Fruit fly (Drosophila melanogaster) whole organism, embryonic: ENCODE results near the gene Msh6.
A peak's percentile ranks its signal among the peaks of the same experiment; 100 is the strongest.

Experiments used
- Aef1 ChIP-seq: fragments of 200-800 bp; sonication (Bioruptor generic); IDR thresholded peaks from 3 replicates; pipeline ENCODE4 v1.3.6; 2022; ENCODE audit warnings: missing biosample characterization, missing genetic modification characterization
- Atf6 ChIP-seq: fragments of 200-800 bp; sonication (Bioruptor generic); IDR thresholded peaks from 2 replicates; pipeline ENCODE4 v1.3.6; 2022; ENCODE audit warnings: missing biosample characterization, missing genetic modification characterization
- CG11696 ChIP-seq: fragments of 200-800 bp; sonication (Bioruptor generic); IDR thresholded peaks from 2 replicates; pipeline ENCODE4 v1.3.6; 2022; ENCODE audit warnings: missing biosample characterization, missing genetic modification characterization
- CG15514 ChIP-seq: fragments of 200-800 bp; sonication (Bioruptor generic); optimal IDR thresholded peaks from 3 replicates; lab custom pipeline; 2017; ENCODE audit warnings: missing biosample characterization, missing genetic modification characterization, mild to moderate bottlenecking, moderate library complexity, missing genetic modification reagents
- CG16813 ChIP-seq: fragments of 200-800 bp; sonication (Bioruptor generic); IDR thresholded peaks from 3 replicates; pipeline ENCODE4 v1.3.6; 2022; ENCODE audit warnings: missing biosample characterization, missing genetic modification characterization; ENCODE audit not compliant: partially characterized antibody
- CG2116 ChIP-seq: fragments of 200-800 bp; sonication (Bioruptor generic); optimal IDR thresholded peaks from 3 replicates; lab custom pipeline; 2018; ENCODE audit warnings: missing biosample characterization, mild to moderate bottlenecking, missing genetic modification characterization
- CG31441 ChIP-seq: fragments of 200-800 bp; sonication (Bioruptor generic); IDR thresholded peaks from 2 replicates; pipeline ENCODE4 v1.3.6; 2022; ENCODE audit warnings: missing biosample characterization, missing genetic modification characterization
- CG34422 ChIP-seq: fragments of 200-800 bp; sonication (Bioruptor generic); IDR thresholded peaks from 3 replicates; pipeline ENCODE4 v1.3.6; 2022; ENCODE audit warnings: missing biosample characterization, missing genetic modification characterization
- CG4360 ChIP-seq: fragments of 200-800 bp; sonication (Bioruptor generic); IDR thresholded peaks from 2 replicates; pipeline ENCODE4 v1.3.6; 2022; ENCODE audit warnings: missing biosample characterization, missing genetic modification characterization
- CG6654 ChIP-seq: fragments of 200-800 bp; sonication (Bioruptor generic); optimal IDR thresholded peaks from 2 replicates; lab custom pipeline; 2017; ENCODE audit warnings: missing biosample characterization, mild to moderate bottlenecking, missing genetic modification characterization
- CG7963 ChIP-seq: fragments of 200-800 bp; sonication (Bioruptor generic); IDR thresholded peaks from 3 replicates; pipeline ENCODE4 v1.3.6; 2022; ENCODE audit warnings: missing biosample characterization, missing genetic modification characterization; ENCODE audit not compliant: partially characterized antibody
- CG9437 ChIP-seq: fragments of 200-800 bp; sonication (Bioruptor generic); optimal IDR thresholded peaks from 2 replicates; lab custom pipeline; 2018; ENCODE audit warnings: missing biosample characterization, mild to moderate bottlenecking, missing genetic modification characterization
- CG9727 ChIP-seq: fragments of 200-800 bp; sonication (Bioruptor generic); optimal IDR thresholded peaks from 3 replicates; lab custom pipeline; 2017; ENCODE audit warnings: missing biosample characterization, mild to moderate bottlenecking, missing genetic modification characterization
- CHES-1-like ChIP-seq: fragments of 200-800 bp; sonication (Bioruptor generic); optimal IDR thresholded peaks from 2 replicates; lab custom pipeline; 2016; ENCODE audit warnings: missing biosample characterization, missing genetic modification characterization
- Chrac-16 ChIP-seq: fragments of 200-800 bp; sonication (Bioruptor generic); optimal IDR thresholded peaks from 3 replicates; lab custom pipeline; 2016; ENCODE audit warnings: missing biosample characterization, missing genetic modification characterization
- CkIIα-i1 ChIP-seq: fragments of 200-800 bp; sonication (Bioruptor generic); IDR thresholded peaks from 2 replicates; pipeline ENCODE4 v1.3.6; 2022; ENCODE audit warnings: missing biosample characterization, missing genetic modification characterization
- CrebB ChIP-seq: fragments of 200-800 bp; sonication (Bioruptor generic); optimal IDR thresholded peaks from 3 replicates; lab custom pipeline; 2018; ENCODE audit warnings: missing biosample characterization, mild to moderate bottlenecking, missing genetic modification characterization
- D ChIP-seq, 2 experiments: fragments of 200-800 bp in 1 of 2; fragments of >200 bp in 1 of 2; sonication (Bioruptor generic) in 1 of 2; optimal IDR thresholded peaks; 2 replicates in 1 of 2; 3 replicates in 1 of 2; lab custom pipeline; 2017; ENCODE audit warnings: mild to moderate bottlenecking in 1 of 2, missing biosample characterization in 1 of 2, missing genetic modification characterization in 1 of 2, missing genetic modification reagents in 1 of 2
- E2f1 ChIP-seq: fragments of 200-800 bp; sonication (Bioruptor generic); IDR thresholded peaks from 2 replicates; pipeline ENCODE4 v1.3.6; 2022; ENCODE audit warnings: missing biosample characterization, missing genetic modification characterization
- Fer3 ChIP-seq: fragments of 200-800 bp; sonication (Bioruptor generic); optimal IDR thresholded peaks from 2 replicates; lab custom pipeline; 2018; ENCODE audit warnings: missing biosample characterization, mild to moderate bottlenecking, missing genetic modification characterization, moderate library complexity
- HmgD ChIP-seq: fragments of 200-800 bp; sonication (Bioruptor generic); optimal IDR thresholded peaks from 3 replicates; lab custom pipeline; 2016; ENCODE audit warnings: missing biosample characterization, missing genetic modification characterization
- NfI ChIP-seq: fragments of 200-800 bp; sonication (Bioruptor generic); optimal IDR thresholded peaks from 3 replicates; lab custom pipeline; 2018; ENCODE audit warnings: missing biosample characterization, mild to moderate bottlenecking, missing genetic modification characterization, moderate library complexity
- Rx ChIP-seq: fragments of 200-800 bp; sonication (Bioruptor generic); IDR thresholded peaks from 2 replicates; pipeline ENCODE4 v1.3.6; 2022; ENCODE audit warnings: missing biosample characterization, missing genetic modification characterization
- Sox102F ChIP-seq: fragments of 200-800 bp; sonication (Bioruptor generic); optimal IDR thresholded peaks from 2 replicates; lab custom pipeline; 2018; ENCODE audit warnings: missing biosample characterization, mild to moderate bottlenecking, missing genetic modification characterization, moderate library complexity
- Vsx1 ChIP-seq: fragments of 200-800 bp; sonication (Bioruptor generic); optimal IDR thresholded peaks from 2 replicates; lab custom pipeline; 2017; ENCODE audit warnings: missing biosample characterization, mild to moderate bottlenecking, missing genetic modification characterization, missing genetic modification reagents
- Xbp1 ChIP-seq: fragments of 200-800 bp; sonication (Bioruptor generic); optimal IDR thresholded peaks from 3 replicates; lab custom pipeline; 2016; ENCODE audit warnings: missing biosample characterization, mild to moderate bottlenecking, missing genetic modification characterization
- YL-1 ChIP-seq: fragments of 200-800 bp; sonication (Bioruptor generic); optimal IDR thresholded peaks from 3 replicates; lab custom pipeline; 2017; ENCODE audit warnings: missing biosample characterization, mild to moderate bottlenecking, missing genetic modification characterization
- abd-A ChIP-seq: fragments of 200-800 bp; sonication (Bioruptor generic); optimal IDR thresholded peaks from 3 replicates; lab custom pipeline; 2019; ENCODE audit warnings: missing biosample characterization, mild to moderate bottlenecking, missing genetic modification characterization, moderate library complexity
- chm ChIP-seq: fragments of 200-800 bp; sonication (Bioruptor generic); IDR thresholded peaks from 2 replicates; pipeline ENCODE4 v1.3.6; 2022; ENCODE audit warnings: missing biosample characterization, missing genetic modification characterization
- chn ChIP-seq: fragments of 200-800 bp; sonication (Bioruptor generic); optimal IDR thresholded peaks from 2 replicates; lab custom pipeline; 2016; ENCODE audit warnings: missing biosample characterization, missing genetic modification characterization
- dm ChIP-seq: fragments of 200-800 bp; sonication (Bioruptor generic); optimal IDR thresholded peaks from 3 replicates; lab custom pipeline; 2016; ENCODE audit warnings: missing biosample characterization, missing genetic modification characterization
- dysf ChIP-seq: fragments of 200-800 bp; sonication (Bioruptor generic); IDR thresholded peaks from 3 replicates; pipeline ENCODE4 v1.3.6; 2022; ENCODE audit warnings: missing biosample characterization, missing genetic modification characterization
- fu2 ChIP-seq: fragments of 200-800 bp; sonication (Bioruptor generic); optimal IDR thresholded peaks from 2 replicates; lab custom pipeline; 2016; ENCODE audit warnings: missing biosample characterization, missing genetic modification characterization
- gce ChIP-seq: fragments of 200-800 bp; sonication (Bioruptor generic); IDR thresholded peaks from 3 replicates; pipeline ENCODE4 v1.3.6; 2022; ENCODE audit warnings: missing biosample characterization, missing genetic modification characterization
- gfzf ChIP-seq: fragments of 200-800 bp; sonication (Bioruptor generic); optimal IDR thresholded peaks from 2 replicates; lab custom pipeline; 2016; ENCODE audit warnings: missing biosample characterization, mild to moderate bottlenecking, missing genetic modification characterization, moderate library complexity
- grn ChIP-seq: fragments of 200-800 bp; sonication (Bioruptor generic); optimal IDR thresholded peaks from 3 replicates; lab custom pipeline; 2017; ENCODE audit warnings: missing biosample characterization, missing genetic modification characterization
- gro ChIP-seq: fragments of 200-800 bp; sonication (Bioruptor generic); optimal IDR thresholded peaks from 2 replicates; lab custom pipeline; 2016; ENCODE audit warnings: missing biosample characterization, missing genetic modification characterization
- gt ChIP-seq: fragments of 200-800 bp; sonication (Bioruptor generic); IDR thresholded peaks from 2 replicates; pipeline ENCODE4 v1.3.6; 2022; ENCODE audit warnings: missing biosample characterization, missing genetic modification characterization
- jumu ChIP-seq: fragments of 200-800 bp; sonication (Bioruptor generic); optimal IDR thresholded peaks from 3 replicates; lab custom pipeline; 2016; ENCODE audit warnings: missing biosample characterization, missing genetic modification characterization
- lmd ChIP-seq: fragments of 200-800 bp; sonication (Bioruptor generic); IDR thresholded peaks from 2 replicates; pipeline ENCODE4 v1.3.6; 2022; ENCODE audit warnings: missing biosample characterization, missing genetic modification characterization
- nom ChIP-seq: fragments of 200-800 bp; sonication (Bioruptor generic); optimal IDR thresholded peaks from 2 replicates; lab custom pipeline; 2017; ENCODE audit warnings: missing biosample characterization, missing genetic modification characterization, mild to moderate bottlenecking, moderate library complexity, missing genetic modification reagents
- org-1 ChIP-seq: fragments of 200-800 bp; sonication (Bioruptor generic); optimal IDR thresholded peaks from 2 replicates; lab custom pipeline; 2017; ENCODE audit warnings: missing biosample characterization, missing genetic modification characterization
- row ChIP-seq: fragments of 200-800 bp; sonication (Bioruptor generic); IDR thresholded peaks from 3 replicates; pipeline ENCODE4 v1.3.6; 2022; ENCODE audit warnings: missing biosample characterization, missing genetic modification characterization
- sqz ChIP-seq: fragments of 200-800 bp; sonication (Bioruptor generic); optimal IDR thresholded peaks from 3 replicates; lab custom pipeline; 2018; ENCODE audit warnings: missing biosample characterization, mild to moderate bottlenecking, missing genetic modification characterization
- toy ChIP-seq: fragments of 200-800 bp; sonication (Bioruptor generic); IDR thresholded peaks from 2 replicates; pipeline ENCODE4 v1.3.6; 2022; ENCODE audit warnings: missing biosample characterization, missing genetic modification characterization

The Msh6 gene

DNA sequence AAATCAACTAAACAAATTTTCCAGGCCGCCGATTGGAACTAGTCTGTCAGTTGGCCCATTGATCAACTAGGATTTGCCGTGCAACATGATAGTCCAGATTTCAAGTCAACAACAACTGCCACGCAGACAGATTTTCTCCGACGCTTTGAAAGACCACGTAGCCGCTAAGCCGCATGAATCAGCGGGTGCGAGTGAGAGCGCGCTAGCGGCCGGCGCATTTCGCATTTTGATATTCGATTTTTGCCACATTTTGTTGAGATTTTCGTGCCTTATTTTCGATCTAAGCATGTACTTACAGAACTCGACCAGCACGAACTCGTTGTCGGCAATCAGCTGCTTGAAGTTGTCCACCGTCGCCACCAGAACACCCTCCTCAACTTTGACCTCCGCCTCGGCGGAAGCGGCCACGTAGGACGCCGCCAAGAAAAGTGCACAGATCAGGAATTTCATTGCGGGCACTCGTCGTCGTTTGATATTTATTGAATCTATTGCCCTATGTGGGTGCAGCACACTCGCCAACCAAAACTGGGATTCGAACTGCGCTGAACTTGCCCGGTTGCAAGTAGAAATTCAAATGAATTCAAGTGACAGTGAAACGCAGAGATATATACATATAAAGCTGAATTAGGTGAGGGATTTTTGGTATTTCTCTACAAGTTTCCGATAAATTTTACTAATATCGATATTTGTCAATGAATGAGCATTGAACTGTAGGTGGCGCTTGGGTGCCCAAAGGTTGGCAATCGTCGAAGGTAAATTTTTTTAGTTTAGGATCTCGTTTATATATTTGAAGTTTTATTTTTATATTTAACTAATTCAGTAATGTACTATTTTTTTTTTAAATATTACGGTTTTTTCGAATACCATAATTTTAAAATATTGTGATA lies 16.1 kb downstream of the Msh6 start, which contains the start of gene Pdi (continued):
- TF ChIP-seq D (optimal IDR thresholded peaks at IDR 0.05; lab: Kevin White, UChicago) (peak; percentile 24), D (GFP tag; optimal IDR thresholded peaks at IDR 0.05; lab: Kevin White, UChicago) (no peak), Atf6 (no peak; the same call in 1 of the 2 replicates), NfI (peak; percentile 10), CG7963 (no peak), fu2 (GFP tag; lab: Kevin White, UChicago) (no peak), gro (GFP tag; lab: Kevin White, UChicago) (peak; percentile 50), nom (peak; percentile 53), CG4360 (GFP tag; lab: Robert Waterston, UW) (no peak), org-1 (GFP tag; lab: Kevin White, UChicago) (no peak)
- TF ChIP-seq, all 482 proteins: peak for 211

DNA sequence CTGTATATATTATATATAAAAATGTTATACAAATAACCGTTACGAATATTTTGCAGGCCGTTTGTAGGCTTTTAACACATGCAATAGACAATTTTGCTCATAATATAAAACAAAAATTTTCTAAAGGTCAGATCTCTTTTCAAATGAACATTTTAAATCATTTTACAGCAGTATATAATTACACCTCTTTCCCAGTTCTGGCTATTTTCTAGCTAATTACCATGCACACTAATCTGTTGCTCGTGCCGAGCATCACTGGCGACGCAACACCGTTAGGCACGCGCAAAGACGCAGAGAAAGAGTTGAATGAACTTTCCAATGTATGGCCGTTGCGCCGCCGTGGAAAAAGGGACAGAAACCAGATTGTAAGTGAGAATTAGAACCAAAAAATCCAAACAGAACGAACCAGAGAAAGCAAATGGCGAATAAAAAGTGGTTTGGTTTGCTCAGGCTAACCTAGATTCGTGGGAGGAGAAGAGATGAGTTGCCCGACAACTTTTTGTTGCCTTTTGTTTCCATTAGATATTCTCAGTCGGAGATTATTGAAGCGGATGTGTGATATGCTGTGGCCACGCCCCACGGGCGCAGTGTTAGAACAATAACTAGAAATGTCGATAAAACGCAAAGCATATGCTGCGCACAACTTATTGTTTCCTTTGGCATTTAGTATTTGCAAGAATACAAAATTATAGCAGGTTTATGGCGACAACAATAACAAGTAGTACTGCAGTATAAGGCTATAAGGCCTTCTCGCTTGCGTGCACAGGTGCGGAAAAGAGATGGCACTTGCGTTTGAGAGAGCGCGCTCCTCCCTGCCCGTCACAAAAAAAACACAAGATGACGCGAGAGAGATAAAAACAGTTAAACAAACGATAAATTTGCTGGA lies 17.0 kb downstream of the Msh6 start:
- TF ChIP-seq Rx, result peak; percentile 46; the same call in 1 of the 2 replicates
- TF ChIP-seq CG15514 (GFP tag; lab: Kevin White, UChicago), result peak; percentile 37
- TF ChIP-seq Fer3 (tag; lab: Kevin White, UChicago), result peak; percentile 20
- TF ChIP-seq CG9727 (GFP tag; lab: Kevin White, UChicago), result peak; percentile 31
- peak; percentile 3 for TF ChIP-seq gfzf (GFP tag; lab: Kevin White, UChicago)
- no peak for TF ChIP-seq CrebB (tag; lab: Kevin White, UChicago)
- TF ChIP-seq Aef1 (GFP tag; lab: Robert Waterston, UW), result peak; percentile 49; the same call in 2 of the 3 replicates
- TF ChIP-seq CG31441, result 0 out of 2 replicates have a peak, but pooled peaks have one; percentile 22
- TF ChIP-seq Sox102F, result no peak
- TF ChIP-seq lmd (GFP tag; lab: Robert Waterston, UW), result peak; percentile 30
- 0 out of 3 replicates have a peak, but pooled peaks have one; percentile 24 for TF ChIP-seq gce (GFP tag; lab: Robert Waterston, UW)
- peak; percentile 25 for TF ChIP-seq abd-A (tag; lab: Kevin White, UChicago)
- TF ChIP-seq sqz (GFP tag; lab: Kevin White, UChicago), result peak; percentile 95
- TF ChIP-seq CG6654 (GFP tag; lab: Kevin White, UChicago), result no peak
- TF ChIP-seq chn, result peak; percentile 8
- no peak for TF ChIP-seq E2f1 (GFP tag; lab: Robert Waterston, UW)
- peak; percentile 2 for TF ChIP-seq CG2116 (GFP tag; lab: Kevin White, UChicago)
- TF ChIP-seq row, result peak; percentile 83
- TF ChIP-seq CG4360 (GFP tag; lab: Robert Waterston, UW), result peak; percentile 60; the same call in 1 of the 2 replicates
- TF ChIP-seq YL-1 (GFP tag; lab: Kevin White, UChicago), result peak; percentile 84
- peak; percentile 35 for TF ChIP-seq CG9437 (GFP tag; lab: Kevin White, UChicago)
- TF ChIP-seq CG34422, result peak; percentile 32; the same call in 2 of the 3 replicates
- no peak for TF ChIP-seq HmgD (GFP tag; lab: Kevin White, UChicago)
- TF ChIP-seq grn (GFP tag; lab: Kevin White, UChicago), result peak; percentile 86
- TF ChIP-seq chm (GFP tag; lab: Robert Waterston, UW), result peak; percentile 6; the same call in 1 of the 2 replicates
- TF ChIP-seq CG11696 (GFP tag; lab: Robert Waterston, UW), result 0 out of 2 replicates have a peak, but pooled peaks have one; percentile 18
- TF ChIP-seq Chrac-16 (GFP tag; lab: Kevin White, UChicago), result peak; percentile 24
- no peak for TF ChIP-seq jumu (GFP tag; lab: Kevin White, UChicago)
- TF ChIP-seq Xbp1, result peak; percentile 23
- peak; percentile 27 for TF ChIP-seq CHES-1-like (GFP tag; lab: Kevin White, UChicago)
- peak; percentile 69 for TF ChIP-seq Vsx1 (GFP tag; lab: Kevin White, UChicago)
- TF ChIP-seq dysf (GFP tag; lab: Robert Waterston, UW), result peak; percentile 14; the same call in 1 of the 3 replicates
- TF ChIP-seq dm (GFP tag; lab: Kevin White, UChicago), result no peak
- no peak for TF ChIP-seq CkIIα-i1 (GFP tag; lab: Robert Waterston, UW)
- TF ChIP-seq gt (GFP tag; lab: Robert Waterston, UW), result no peak
- no peak for TF ChIP-seq CG16813 (GFP tag; lab: Robert Waterston, UW)
- TF ChIP-seq toy, result no peak
